Fruit fly (Drosophila melanogaster): ENCODE data around the gene NHP2.

NHP2 gene

DNA sequence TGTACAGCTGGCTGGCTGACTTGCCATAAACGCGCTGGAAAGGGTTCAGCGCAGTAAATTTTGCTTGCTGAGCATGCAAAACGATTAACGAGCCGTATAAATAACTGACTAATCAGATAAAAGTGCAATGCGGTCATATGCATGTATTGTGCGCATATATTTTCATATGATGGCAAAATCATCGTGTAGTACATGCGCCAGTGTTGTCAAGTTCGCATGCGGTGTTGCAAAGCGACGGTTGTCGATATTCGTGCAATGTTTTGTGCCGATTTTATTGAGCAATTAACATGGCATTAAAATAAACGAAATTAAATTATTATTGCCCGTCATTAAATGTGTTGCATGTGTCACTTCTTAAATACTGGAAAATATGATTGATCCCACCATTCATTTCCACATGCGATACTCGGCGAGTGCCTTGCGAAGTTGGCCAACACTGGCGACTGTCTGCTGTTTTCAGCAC, 11.8 kb downstream of the NHP2 start (continued):
- TF ChIP-seq kah (GFP tag; optimal IDR thresholded peaks at IDR 0.05) = peak; percentile 18
- peak; percentile 34 for TF ChIP-seq CG18619 (GFP tag; optimal IDR thresholded peaks at IDR 0.05)
- TF ChIP-seq C15 (GFP tag; IDR thresholded peaks at IDR 0.05) = no peak
- peak; percentile 19 for TF ChIP-seq Usf (GFP tag; optimal IDR thresholded peaks at IDR 0.05)
- peak; percentile 76 for TF ChIP-seq sisA (GFP tag; IDR thresholded peaks at IDR 0.05)

DNA sequence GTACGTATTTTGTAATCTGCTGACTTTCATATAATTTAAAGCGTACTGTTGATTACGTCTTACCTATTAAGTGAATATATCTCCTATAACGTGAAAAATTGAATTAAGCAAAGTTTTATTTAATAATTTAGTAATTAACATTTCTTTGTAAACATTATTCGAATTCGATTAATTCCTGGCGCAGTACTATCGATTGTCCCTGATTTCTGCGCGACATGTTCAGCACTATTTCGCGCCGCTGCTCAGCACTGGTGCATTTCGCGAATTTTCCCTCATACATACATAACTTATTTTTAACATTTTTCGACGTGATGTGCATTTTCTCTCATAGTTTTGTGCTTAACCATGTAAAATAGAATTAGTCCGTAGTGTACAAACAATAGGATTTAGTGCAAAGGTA, 12.3 kb downstream of the NHP2 start, which contains the start of gene Helz:
Gene Helz (plus strand): TSS at position 260 of the 400 bp plus-strand sequence.
- TF ChIP-seq Vsx1 (GFP tag; optimal IDR thresholded peaks at IDR 0.05) (peak; percentile 20), ken (GFP tag; IDR thresholded peaks at IDR 0.05) (0 out of 3 replicates have a peak, but pooled peaks have one; percentile 16), pzg (GFP tag; optimal IDR thresholded peaks at IDR 0.05) (peak; percentile 59), CG9817 (tag; optimal IDR thresholded peaks at IDR 0.05) (peak; percentile 20), chm (GFP tag; IDR thresholded peaks at IDR 0.05) (0 out of 2 replicates have a peak, but pooled peaks have one; percentile 14), Med (GFP tag) (peak; percentile 85), dysf (GFP tag; IDR thresholded peaks at IDR 0.05) (peak; percentile 31; the same call in 1 of the 3 replicates), CG15073 (GFP tag; optimal IDR thresholded peaks at IDR 0.05) (no peak), Ets65A (GFP tag) (peak; percentile 96), chif (GFP tag; optimal IDR thresholded peaks at IDR 0.05) (peak in 1 of 2 experiments; percentile 19), stwl (tag; optimal IDR thresholded peaks at IDR 0.05) (peak; percentile 6), ci (GFP tag; IDR thresholded peaks at IDR 0.05) (peak; percentile 63; the same call in 1 of the 3 replicates), Opbp (GFP tag; IDR thresholded peaks at IDR 0.05; ENCODE audit: partially characterized antibody) (peak; percentile 58; the same call in 2 of the 3 replicates), wdn (GFP tag; IDR thresholded peaks at IDR 0.05) (no peak), CG3847 (GFP tag; IDR thresholded peaks at IDR 0.05) (peak; percentile 70), CG8290 (GFP tag; optimal IDR thresholded peaks at IDR 0.05) (no peak), CG8290 (tag; optimal IDR thresholded peaks at IDR 0.05) (peak in 1 of 2 experiments; percentile 77), Rfx (GFP tag; IDR thresholded peaks at IDR 0.05) (peak; percentile 69), Mes4 (GFP tag; optimal IDR thresholded peaks at IDR 0.05) (no peak), CG10267 (tag; optimal IDR thresholded peaks at IDR 0.05) (peak; percentile 67), mam (GFP tag; optimal IDR thresholded peaks at IDR 0.05) (peak; percentile 29), CG2116 (GFP tag; optimal IDR thresholded peaks at IDR 0.05) (peak; percentile 3), gcm (GFP tag; optimal IDR thresholded peaks at IDR 0.05) (no peak), zfh2 (GFP tag; optimal IDR thresholded peaks at IDR 0.05) (peak; percentile 10), gro (GFP tag; optimal IDR thresholded peaks at IDR 0.05) (peak; percentile 31), Dip3 (GFP tag; optimal IDR thresholded peaks at IDR 0.05) (peak; percentile 17), sim (GFP tag; IDR thresholded peaks at IDR 0.05) (no peak), Awh (GFP tag; IDR thresholded peaks at IDR 0.05) (no peak), nerfin-2 (GFP tag; IDR thresholded peaks at IDR 0.05; ENCODE audit: partially characterized antibody) (peak; percentile 31; the same call in 1 of the 2 replicates), Dp (GFP tag; optimal IDR thresholded peaks at IDR 0.05) (peak; percentile 96), bbx (GFP tag; IDR thresholded peaks at IDR 0.05; ENCODE audit: partially characterized antibody) (peak; percentile 68), Dref (GFP tag; IDR thresholded peaks at IDR 0.05) (peak; percentile 90), CG11247 (GFP tag; IDR thresholded peaks at IDR 0.05) (peak; percentile 57), CG11456 (GFP tag; IDR thresholded peaks at IDR 0.05) (peak; percentile 30; the same call in 1 of the 3 replicates), CG14014 (GFP tag; IDR thresholded peaks at IDR 0.05) (peak; percentile 34; the same call in 1 of the 2 replicates), Xrp1 (GFP tag; IDR thresholded peaks at IDR 0.05) (0 out of 2 replicates have a peak, but pooled peaks have one; percentile 19), vvl (GFP tag; IDR thresholded peaks at IDR 0.05) (peak; percentile 21; the same call in 1 of the 2 replicates), CG9932 (GFP tag; IDR thresholded peaks at IDR 0.05) (peak; percentile 69), ham (GFP tag; IDR thresholded peaks at IDR 0.05) (no peak), HLHmδ (GFP tag; optimal IDR thresholded peaks at IDR 0.05) (peak; percentile 40), lola (GFP tag; optimal IDR thresholded peaks at IDR 0.05) (no peak), Dbx (GFP tag; IDR thresholded peaks at IDR 0.05) (0 out of 3 replicates have a peak, but pooled peaks have one; percentile 20), D (optimal IDR thresholded peaks at IDR 0.05) (no peak), D (GFP tag; optimal IDR thresholded peaks at IDR 0.05) (no peak), CG2712 (tag; optimal IDR thresholded peaks at IDR 0.05) (no peak)

Data from whole organism, embryonic.